Worm (Caenorhabditis elegans) whole organism, midembryonic: ENCODE measurements around the gene C05C8.8.

Experiments used
- klf-2 ChIP-seq: fragments of 200-800 bp; sonication (Bioruptor generic); conservative IDR thresholded peaks from 2 replicates; pipeline ENCODE4 v1.3.6; 2022; ENCODE audit warnings: missing genetic modification reagents, missing genetic modification characterization, missing compliant biosample characterization
- ref-1 ChIP-seq: fragments of 200-800 bp; sonication (Bioruptor generic); conservative IDR thresholded peaks from 2 replicates; pipeline ENCODE4 v1.3.6; 2022; ENCODE audit warnings: missing genetic modification reagents, missing genetic modification characterization, missing compliant biosample characterization
- ztf-29 ChIP-seq: fragments of 200-800 bp; sonication (Bioruptor generic); IDR thresholded peaks from 2 replicates; pipeline ENCODE4 v1.3.6; 2022; ENCODE audit warnings: missing genetic modification reagents, missing genetic modification characterization, missing compliant biosample characterization

ce11 chrV:7255095-7255494 is at the start of gene C05C8.8:
- no peak for TF ChIP-seq ztf-29
- TF ChIP-seq ref-1, result no peak
- TF ChIP-seq klf-2 (GFP tag; lab: Robert Waterston, UW), result no peak
